Worm (Caenorhabditis elegans): ENCODE data around the gene lips-6.

DNA sequence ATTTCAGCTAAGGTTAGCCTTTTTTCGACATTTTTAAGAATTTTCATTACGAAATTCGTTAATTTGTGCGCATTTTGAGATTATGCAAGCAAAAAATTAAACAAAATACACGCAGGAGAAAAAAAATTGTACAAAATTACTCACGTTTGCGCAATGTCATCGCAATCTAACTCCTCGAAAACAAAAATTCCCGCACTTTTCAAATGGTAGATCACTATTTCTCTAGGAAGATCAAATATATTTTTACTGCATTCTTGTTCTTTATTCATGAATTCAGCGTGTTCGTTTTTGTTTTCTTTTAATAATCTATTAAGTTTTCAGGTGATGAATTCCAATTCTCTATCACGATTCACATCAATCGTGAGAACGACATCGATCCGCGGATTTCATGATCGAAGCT is 15.5 kb upstream of the lips-6 start, which contains the start of the genes T12G3.6 and mrpl-51:
- no peak for TF ChIP-seq unc-62 (GFP tag; optimal IDR thresholded peaks at IDR 0.05)
- TF ChIP-seq tbp1 (GFP tag; optimal IDR thresholded peaks at IDR 0.05) = no peak
- no peak for TF ChIP-seq hlh-12 (tag; optimal IDR thresholded peaks at IDR 0.05)
- TF ChIP-seq ama-1 (optimal IDR thresholded peaks at IDR 0.05) = no peak
- no peak for TF ChIP-seq ama-1 (GFP tag; optimal IDR thresholded peaks at IDR 0.05)
- no peak for TF ChIP-seq attf-3 (GFP tag; conservative IDR thresholded peaks at IDR 0.05)
- TF ChIP-seq nfya-1 (tag; optimal IDR thresholded peaks at IDR 0.05; ENCODE audit: borderline replicate concordance, insufficient read depth) = no peak
- no peak for TF ChIP-seq F23B12.7 (tag; optimal IDR thresholded peaks at IDR 0.05; ENCODE audit: insufficient read depth)
- no peak for TF ChIP-seq nhr-80 (tag; optimal IDR thresholded peaks at IDR 0.05)
- no peak for TF ChIP-seq athp-1 (tag; optimal IDR thresholded peaks at IDR 0.05)
- TF ChIP-seq F37B4.10 (GFP tag; IDR thresholded peaks at IDR 0.05) = no peak
- TF ChIP-seq hsf-1 (GFP tag; IDR thresholded peaks at IDR 0.05) = no peak
- no peak for TF ChIP-seq B0336.3 (GFP tag; IDR thresholded peaks at IDR 0.05)
- no peak for TF ChIP-seq dpl-1 (GFP tag; optimal IDR thresholded peaks at IDR 0.05)

All from whole organism, young adult.